Worm (Caenorhabditis elegans) whole organism, mixed stage, embryonic: ENCODE data around the gene F44D12.6.

Experiments
- M03D4.4 ChIP-seq: sonication (generic microtip); optimal IDR thresholded peaks from 2 replicates; lab custom pipeline; 2017; ENCODE audit warnings: mild to moderate bottlenecking, missing genetic modification characterization, missing compliant biosample characterization
- ceh-39 ChIP-seq: fragments of 150-350 bp; optimal IDR thresholded peaks from 2 replicates; lab custom pipeline; 2014; ENCODE audit warnings: missing biosample characterization, missing genetic modification characterization
- elt-3 ChIP-seq: fragments of 150-350 bp; optimal IDR thresholded peaks from 2 replicates; lab custom pipeline; 2014; ENCODE audit warnings: missing biosample characterization, missing genetic modification characterization
- lsy-2 ChIP-seq: fragments of 150-350 bp; optimal IDR thresholded peaks from 2 replicates; lab custom pipeline; 2014; ENCODE audit warnings: missing biosample characterization, missing genetic modification characterization
- mep-1 ChIP-seq: fragments of 150-350 bp; optimal IDR thresholded peaks from 2 replicates; lab custom pipeline; 2017; ENCODE audit warnings: missing biosample characterization, missing genetic modification reagents, missing genetic modification characterization, inconsistent platforms
- nhr-28 ChIP-seq: fragments of 150-350 bp; optimal IDR thresholded peaks from 2 replicates; lab custom pipeline; 2014; ENCODE audit warnings: missing biosample characterization, missing genetic modification characterization
- nhr-76 ChIP-seq: sonication (generic microtip); optimal IDR thresholded peaks from 2 replicates; lab custom pipeline; 2017; ENCODE audit warnings: missing biosample characterization, missing genetic modification characterization
- snpc-4 ChIP-seq: fragments of 150-350 bp; optimal IDR thresholded peaks from 2 replicates; lab custom pipeline; 2014; ENCODE audit warnings: missing biosample characterization, missing genetic modification characterization
- unc-62 ChIP-seq: fragments of 150-350 bp; optimal IDR thresholded peaks from 2 replicates; lab custom pipeline; 2014; ENCODE audit warnings: missing biosample characterization, missing genetic modification reagents, missing genetic modification characterization
- ztf-11 ChIP-seq: fragments of 150-350 bp; optimal IDR thresholded peaks from 2 replicates; lab custom pipeline; 2014; ENCODE audit warnings: missing biosample characterization, missing genetic modification characterization

ce11 chrIV:10026129-10026528 lies 7.0 kb upstream of the F44D12.6 start:
- TF ChIP-seq elt-3 (tag; lab: Kevin White, UChicago), result no peak
- no peak for TF ChIP-seq snpc-4 (tag; lab: Kevin White, UChicago)
- no peak for TF ChIP-seq mep-1
- no peak for TF ChIP-seq nhr-28
- no peak for TF ChIP-seq unc-62 (GFP tag; lab: Kevin White, UChicago)
- TF ChIP-seq M03D4.4 (tag; lab: Kevin White, UChicago), result no peak
- TF ChIP-seq ceh-39 (tag; lab: Kevin White, UChicago), result no peak
- no peak for TF ChIP-seq ztf-11 (tag; lab: Kevin White, UChicago)
- TF ChIP-seq nhr-76, result no peak
- no peak for TF ChIP-seq lsy-2 (tag; lab: Kevin White, UChicago)
